Fruit fly (Drosophila melanogaster) whole organism, prepupa: ENCODE data around the gene CG5157.
A peak's percentile ranks its signal among the peaks of the same experiment; 100 is the strongest.

ENCODE experiments used
- CG10631 ChIP-seq: fragments of 200-800 bp; sonication (Bioruptor generic); optimal IDR thresholded peaks from 2 replicates; lab custom pipeline; 2016; ENCODE audit warnings: missing biosample characterization, missing genetic modification characterization
- CG10669 ChIP-seq: fragments of 200-800 bp; sonication (Bioruptor generic); optimal IDR thresholded peaks from 3 replicates; lab custom pipeline; 2018; ENCODE audit warnings: missing biosample characterization, mild to moderate bottlenecking, missing genetic modification characterization, moderate library complexity
- CG11294 ChIP-seq: fragments of 200-800 bp; sonication (Bioruptor generic); IDR thresholded peaks from 2 replicates; pipeline ENCODE4 v1.3.6; 2022; ENCODE audit warnings: missing biosample characterization, missing genetic modification characterization
- CG11762 ChIP-seq: fragments of 200-800 bp; sonication (Bioruptor generic); optimal IDR thresholded peaks from 3 replicates; lab custom pipeline; 2016; ENCODE audit warnings: missing biosample characterization, missing genetic modification characterization; ENCODE audit not compliant: insufficient read depth
- CG11902 ChIP-seq: fragments of 200-800 bp; sonication (Bioruptor generic); optimal IDR thresholded peaks from 3 replicates; lab custom pipeline; 2016; ENCODE audit warnings: missing biosample characterization, missing genetic modification characterization
- CG1621 ChIP-seq: fragments of 200-800 bp; sonication (Bioruptor generic); optimal IDR thresholded peaks from 3 replicates; lab custom pipeline; 2018; ENCODE audit warnings: missing biosample characterization, mild to moderate bottlenecking, missing genetic modification characterization
- CG16779 ChIP-seq: fragments of 200-800 bp; sonication (Bioruptor generic); optimal IDR thresholded peaks from 3 replicates; lab custom pipeline; 2017; ENCODE audit warnings: missing biosample characterization, mild to moderate bottlenecking, missing genetic modification characterization
- CG3032 ChIP-seq: fragments of 200-800 bp; optimal IDR thresholded peaks from 2 replicates; lab custom pipeline; 2019; ENCODE audit warnings: missing biosample characterization, mild to moderate bottlenecking, missing genetic modification characterization, moderate library complexity
- CG31627 ChIP-seq: fragments of 200-800 bp; sonication (Bioruptor generic); optimal IDR thresholded peaks from 3 replicates; lab custom pipeline; 2016; ENCODE audit warnings: missing biosample characterization, missing genetic modification characterization
- CG32006 ChIP-seq: fragments of 200-800 bp; sonication (Bioruptor generic); optimal IDR thresholded peaks from 3 replicates; lab custom pipeline; 2017; ENCODE audit warnings: missing biosample characterization, mild to moderate bottlenecking, missing genetic modification characterization
- CG3919 ChIP-seq: fragments of 200-800 bp; sonication (Bioruptor generic); optimal IDR thresholded peaks from 3 replicates; lab custom pipeline; 2016; ENCODE audit warnings: missing biosample characterization, missing genetic modification characterization
- CG4318 ChIP-seq: fragments of 200-800 bp; sonication (Bioruptor generic); optimal IDR thresholded peaks from 3 replicates; lab custom pipeline; 2017; ENCODE audit warnings: missing biosample characterization, mild to moderate bottlenecking, missing genetic modification characterization
- CG6163 ChIP-seq: fragments of 200-800 bp; sonication (Bioruptor generic); IDR thresholded peaks from 3 replicates; pipeline ENCODE4 v1.3.6; 2022; ENCODE audit warnings: missing biosample characterization, missing genetic modification characterization
- CG6808 ChIP-seq: fragments of 200-800 bp; sonication (Bioruptor generic); optimal IDR thresholded peaks from 3 replicates; lab custom pipeline; 2017; ENCODE audit warnings: missing biosample characterization, missing genetic modification characterization, mild to moderate bottlenecking, moderate library complexity, missing genetic modification reagents
- CG6854 ChIP-seq: fragments of 200-800 bp; sonication (Bioruptor generic); optimal IDR thresholded peaks from 2 replicates; lab custom pipeline; 2017; ENCODE audit warnings: missing biosample characterization, mild to moderate bottlenecking, missing genetic modification characterization
- CG7368 ChIP-seq: fragments of 200-800 bp; sonication (Bioruptor generic); optimal IDR thresholded peaks from 3 replicates; lab custom pipeline; 2016; ENCODE audit warnings: missing biosample characterization, missing genetic modification characterization
- CG8119 ChIP-seq: fragments of 200-800 bp; sonication (Bioruptor generic); IDR thresholded peaks from 3 replicates; pipeline ENCODE4 v1.3.6; 2022; ENCODE audit warnings: missing biosample characterization, missing genetic modification characterization
- CG8319 ChIP-seq: fragments of 200-800 bp; sonication (Bioruptor generic); optimal IDR thresholded peaks from 3 replicates; lab custom pipeline; 2016; ENCODE audit warnings: missing biosample characterization, missing genetic modification characterization
- CG8632 ChIP-seq: fragments of 200-800 bp; sonication (Bioruptor generic); optimal IDR thresholded peaks from 3 replicates; lab custom pipeline; 2016; ENCODE audit warnings: missing biosample characterization, missing genetic modification characterization
- CG9139 ChIP-seq: fragments of 200-800 bp; sonication (Bioruptor generic); optimal IDR thresholded peaks from 3 replicates; lab custom pipeline; 2017; ENCODE audit warnings: missing biosample characterization, mild to moderate bottlenecking, missing genetic modification characterization
- Eip78C ChIP-seq: fragments of 200-800 bp; sonication (Bioruptor generic); peaks from one replicate; lab custom pipeline; 2016; ENCODE audit warnings: missing biosample characterization, missing genetic modification characterization
- Eip93F ChIP-seq: fragments of 200-800 bp; sonication (Bioruptor generic); optimal IDR thresholded peaks from 2 replicates; lab custom pipeline; 2016; ENCODE audit warnings: missing biosample characterization, mild to moderate bottlenecking, missing genetic modification characterization
- Ets21C ChIP-seq: fragments of 200-800 bp; sonication (Bioruptor generic); optimal IDR thresholded peaks from 3 replicates; lab custom pipeline; 2016; ENCODE audit warnings: missing biosample characterization, missing genetic modification characterization
- Ets96B ChIP-seq: fragments of 200-800 bp; optimal IDR thresholded peaks from 2 replicates; lab custom pipeline; 2019; ENCODE audit warnings: missing biosample characterization, mild to moderate bottlenecking, missing genetic modification characterization, moderate library complexity
- Gug ChIP-seq: fragments of 200-800 bp; sonication (Bioruptor generic); IDR thresholded peaks from 2 replicates; pipeline ENCODE4 v1.3.6; 2022; ENCODE audit warnings: missing biosample characterization, missing genetic modification characterization
- Hr39 ChIP-seq: fragments of 200-800 bp; sonication (Bioruptor generic); optimal IDR thresholded peaks from 2 replicates; lab custom pipeline; 2016; ENCODE audit warnings: missing biosample characterization, missing genetic modification characterization
- Lpt ChIP-seq: fragments of 200-800 bp; sonication (Bioruptor generic); optimal IDR thresholded peaks from 3 replicates; lab custom pipeline; 2016; ENCODE audit warnings: missing biosample characterization, missing genetic modification characterization
- Met ChIP-seq: fragments of 200-800 bp; sonication (Bioruptor generic); optimal IDR thresholded peaks from 3 replicates; lab custom pipeline; 2016; ENCODE audit warnings: missing biosample characterization, missing genetic modification characterization
- Smox ChIP-seq: fragments of 200-800 bp; sonication (Bioruptor generic); optimal IDR thresholded peaks from 3 replicates; lab custom pipeline; 2016; ENCODE audit warnings: missing biosample characterization, missing genetic modification characterization
- Sox102F ChIP-seq: fragments of 200-800 bp; sonication (Bioruptor generic); optimal IDR thresholded peaks from 2 replicates; lab custom pipeline; 2016; ENCODE audit warnings: missing biosample characterization, mild to moderate bottlenecking, missing genetic modification characterization
- Sox14 ChIP-seq: fragments of 200-800 bp; sonication (Bioruptor generic); optimal IDR thresholded peaks from 3 replicates; lab custom pipeline; 2016; ENCODE audit warnings: missing biosample characterization, missing genetic modification characterization
- acj6 ChIP-seq: fragments of 200-800 bp; sonication (Bioruptor generic); optimal IDR thresholded peaks from 3 replicates; lab custom pipeline; 2016; ENCODE audit warnings: missing biosample characterization, missing genetic modification characterization
- dac ChIP-seq: fragments of 200-800 bp; sonication (Bioruptor generic); optimal IDR thresholded peaks from 2 replicates; lab custom pipeline; 2017; ENCODE audit warnings: missing biosample characterization, mild to moderate bottlenecking, missing genetic modification characterization
- dsx ChIP-seq: fragments of 200-800 bp; optimal IDR thresholded peaks from 3 replicates; lab custom pipeline; 2019; ENCODE audit warnings: missing biosample characterization, mild to moderate bottlenecking, missing genetic modification characterization, moderate library complexity; ENCODE audit not compliant: poor library complexity, severe bottlenecking
- esn ChIP-seq: fragments of 200-800 bp; sonication (Bioruptor generic); optimal IDR thresholded peaks from 2 replicates; lab custom pipeline; 2016; ENCODE audit warnings: missing biosample characterization, mild to moderate bottlenecking, missing genetic modification characterization, moderate library complexity
- fd59A ChIP-seq: fragments of 200-800 bp; sonication (Bioruptor generic); optimal IDR thresholded peaks from 2 replicates; lab custom pipeline; 2017; ENCODE audit warnings: missing biosample characterization, mild to moderate bottlenecking, missing genetic modification characterization, missing genetic modification reagents
- fd85E ChIP-seq: fragments of 200-800 bp; sonication (Bioruptor generic); optimal IDR thresholded peaks from 3 replicates; lab custom pipeline; 2016; ENCODE audit warnings: missing biosample characterization, missing genetic modification characterization
- fkh ChIP-seq: fragments of 200-800 bp; sonication (Bioruptor generic); optimal IDR thresholded peaks from 3 replicates; lab custom pipeline; 2017; ENCODE audit warnings: missing biosample characterization, mild to moderate bottlenecking, missing genetic modification characterization, moderate library complexity
- lz ChIP-seq: fragments of 200-800 bp; sonication (Bioruptor generic); optimal IDR thresholded peaks from 3 replicates; lab custom pipeline; 2016; ENCODE audit warnings: missing biosample characterization, missing genetic modification characterization
- pdm3 ChIP-seq: fragments of 200-800 bp; sonication (Bioruptor generic); optimal IDR thresholded peaks from 3 replicates; lab custom pipeline; 2016; ENCODE audit warnings: missing biosample characterization, missing genetic modification characterization
- spab ChIP-seq: fragments of 200-800 bp; sonication (Bioruptor generic); optimal IDR thresholded peaks from 2 replicates; lab custom pipeline; 2017; ENCODE audit warnings: missing biosample characterization, mild to moderate bottlenecking, missing genetic modification characterization, missing genetic modification reagents
- ss ChIP-seq, 2 experiments: fragments of 200-800 bp; sonication (Bioruptor generic); optimal IDR thresholded peaks; 2 replicates in 1 of 2; 3 replicates in 1 of 2; lab custom pipeline; 2017 to 2018; ENCODE audit warnings: mild to moderate bottlenecking in 2 of 2, missing biosample characterization in 2 of 2, missing genetic modification characterization in 2 of 2, moderate library complexity in 1 of 2
- svp ChIP-seq: fragments of 200-800 bp; sonication (Bioruptor generic); peaks from one replicate; lab custom pipeline; 2016; ENCODE audit warnings: missing biosample characterization, missing genetic modification characterization
- topi ChIP-seq: fragments of 200-800 bp; sonication (Bioruptor generic); optimal IDR thresholded peaks from 3 replicates; lab custom pipeline; 2016; ENCODE audit warnings: missing biosample characterization, missing genetic modification characterization
- vri ChIP-seq: fragments of 200-800 bp; sonication (Bioruptor generic); optimal IDR thresholded peaks from 3 replicates; lab custom pipeline; 2016; ENCODE audit warnings: missing biosample characterization, mild to moderate bottlenecking, missing genetic modification characterization

CG5157 gene

dm6 chr3L:16150850-16151515, 13.3 kb upstream of the CG5157 start (continued):
- TF ChIP-seq vri (GFP tag; lab: Kevin White, UChicago), result peak; percentile 6
- TF ChIP-seq dac (GFP tag; lab: Kevin White, UChicago), result no peak
- TF ChIP-seq CG32006 (GFP tag; lab: Kevin White, UChicago), result no peak
- TF ChIP-seq Ets96B (tag; lab: Kevin White, UChicago), result no peak
- TF ChIP-seq topi, result peak; percentile 8
- peak; percentile 21 for TF ChIP-seq Met
- no peak for TF ChIP-seq CG8632 (GFP tag; lab: Kevin White, UChicago)
- TF ChIP-seq CG11762 (GFP tag; lab: Kevin White, UChicago), result no peak
- no peak for TF ChIP-seq CG11294 (GFP tag; lab: Robert Waterston, UW)
- TF ChIP-seq CG10669 (GFP tag; lab: Kevin White, UChicago), result no peak
- no peak for TF ChIP-seq ss (GFP tag; optimal IDR thresholded peaks at IDR 0.05; lab: Kevin White, UChicago)
- TF ChIP-seq fd85E (GFP tag; lab: Kevin White, UChicago), result no peak
- peak; percentile 15 for TF ChIP-seq Sox102F (GFP tag; lab: Kevin White, UChicago)
- TF ChIP-seq CG9139, result no peak
- no peak for TF ChIP-seq CG10631
- no peak for TF ChIP-seq Smox
- TF ChIP-seq svp, result peak; percentile 71
- TF ChIP-seq CG16779, result no peak

DNA sequence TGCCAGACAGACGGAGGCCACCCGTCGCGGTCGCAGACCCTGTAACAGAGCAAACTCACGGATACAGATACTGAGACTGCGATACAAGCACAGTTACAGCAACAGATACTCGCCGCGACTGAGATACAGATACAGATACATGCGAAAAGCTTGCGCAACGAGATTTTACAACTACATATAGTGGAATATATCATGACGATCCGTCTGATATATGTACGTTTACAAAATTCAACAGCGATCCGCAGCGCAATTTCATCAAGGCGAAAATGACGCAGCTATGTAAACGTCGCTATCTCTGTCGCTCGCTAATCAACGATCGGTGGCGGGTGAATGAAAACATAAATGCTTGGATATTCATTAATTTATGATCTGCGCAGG, 12.5 kb upstream of the CG5157 start:
- TF ChIP-seq Eip78C (GFP tag; lab: Kevin White, UChicago) (peak; percentile 15), lz (GFP tag; lab: Kevin White, UChicago) (no peak), fkh (peak; percentile 59), CG6854 (GFP tag; lab: Kevin White, UChicago) (no peak), esn (GFP tag; lab: Kevin White, UChicago) (no peak), Ets21C (GFP tag; lab: Kevin White, UChicago) (no peak), CG11294 (GFP tag; lab: Robert Waterston, UW) (0 out of 2 replicates have a peak, but pooled peaks have one; percentile 5), Met (no peak), vri (GFP tag; lab: Kevin White, UChicago) (peak; percentile 57), CG6163 (GFP tag; lab: Robert Waterston, UW) (0 out of 3 replicates have a peak, but pooled peaks have one; percentile 33), pdm3 (GFP tag; lab: Kevin White, UChicago) (no peak), fd59A (GFP tag; lab: Kevin White, UChicago) (no peak), Gug (GFP tag; lab: Robert Waterston, UW) (no peak), CG8319 (no peak), CG31627 (no peak), Sox14 (GFP tag; lab: Kevin White, UChicago) (no peak), Lpt (GFP tag; lab: Kevin White, UChicago) (no peak)

dm6 chr3L:16149418-16150160, 11.9 kb upstream of the CG5157 start:
- no peak for TF ChIP-seq fd85E (GFP tag; lab: Kevin White, UChicago)
- peak; percentile 52 for TF ChIP-seq CG32006 (GFP tag; lab: Kevin White, UChicago)
- TF ChIP-seq CG3032 (tag; lab: Kevin White, UChicago), result peak; percentile 0
- no peak for TF ChIP-seq CG8119
- no peak for TF ChIP-seq Smox
- peak; percentile 43 for TF ChIP-seq CG6808 (GFP tag; lab: Kevin White, UChicago)
- peak; percentile 27 for TF ChIP-seq Met
- TF ChIP-seq CG7368 (GFP tag; lab: Kevin White, UChicago), result no peak
- peak; percentile 23 for TF ChIP-seq Hr39 (GFP tag; lab: Kevin White, UChicago)
- TF ChIP-seq CG3919 (GFP tag; lab: Kevin White, UChicago), result peak; percentile 36
- peak; percentile 23 for TF ChIP-seq Sox14 (GFP tag; lab: Kevin White, UChicago)
- peak; percentile 58 for TF ChIP-seq Eip93F (GFP tag; lab: Kevin White, UChicago)
- peak; percentile 56 for TF ChIP-seq CG1621 (tag; lab: Kevin White, UChicago)
- TF ChIP-seq spab (GFP tag; lab: Kevin White, UChicago), result no peak
- no peak for TF ChIP-seq CG16779
- peak; percentile 31 for TF ChIP-seq CG11902 (GFP tag; lab: Kevin White, UChicago)
- peak; percentile 14 for TF ChIP-seq Ets21C (GFP tag; lab: Kevin White, UChicago)
- peak; percentile 83 for TF ChIP-seq Eip78C (GFP tag; lab: Kevin White, UChicago)
- TF ChIP-seq dsx (GFP tag; lab: Kevin White, UChicago), result no peak
- TF ChIP-seq CG4318 (GFP tag; lab: Kevin White, UChicago), result peak; percentile 1
- TF ChIP-seq CG6854 (GFP tag; lab: Kevin White, UChicago), result no peak
- TF ChIP-seq CG8632 (GFP tag; lab: Kevin White, UChicago), result no peak
- TF ChIP-seq acj6, result peak; percentile 34
- TF ChIP-seq CG10631, result peak; percentile 24
